Fruit fly (Drosophila melanogaster) whole organism, adult: ENCODE results near the gene PIG-L.

Source experiments
- CG11617 ChIP-seq: fragments of 200-800 bp; sonication (Bioruptor generic); optimal IDR thresholded peaks from 2 replicates; lab custom pipeline; 2017; ENCODE audit warnings: mild to moderate bottlenecking, missing biosample characterization, missing genetic modification reagents, missing genetic modification characterization
- CG12768 ChIP-seq: fragments of 200-800 bp; sonication (Bioruptor generic); optimal IDR thresholded peaks from 2 replicates; lab custom pipeline; 2017; ENCODE audit warnings: missing biosample characterization, missing genetic modification characterization, mild to moderate bottlenecking, moderate library complexity, missing genetic modification reagents
- CG14711 ChIP-seq: fragments of 200-800 bp; sonication (Bioruptor generic); optimal IDR thresholded peaks from 2 replicates; lab custom pipeline; 2018; ENCODE audit warnings: missing biosample characterization, mild to moderate bottlenecking, missing genetic modification characterization, moderate library complexity
- CG1620 ChIP-seq: fragments of 200-800 bp; sonication (Bioruptor generic); optimal IDR thresholded peaks from 2 replicates; lab custom pipeline; 2016; ENCODE audit warnings: missing biosample characterization, missing genetic modification characterization
- CG33017 ChIP-seq: fragments of 200-800 bp; sonication (Bioruptor generic); optimal IDR thresholded peaks from 2 replicates; lab custom pipeline; 2018; ENCODE audit warnings: missing biosample characterization, mild to moderate bottlenecking, missing genetic modification characterization, moderate library complexity
- CG5204 ChIP-seq: fragments of 200-800 bp; sonication (Bioruptor generic); optimal IDR thresholded peaks from 2 replicates; lab custom pipeline; 2016; ENCODE audit warnings: missing biosample characterization, missing genetic modification characterization
- CG7045 ChIP-seq: fragments of 200-800 bp; sonication (Bioruptor generic); optimal IDR thresholded peaks from 2 replicates; lab custom pipeline; 2017; ENCODE audit warnings: missing biosample characterization, mild to moderate bottlenecking, missing genetic modification characterization
- CG7101 ChIP-seq: fragments of 200-800 bp; sonication (Bioruptor generic); optimal IDR thresholded peaks from 2 replicates; lab custom pipeline; 2018; ENCODE audit warnings: missing biosample characterization, mild to moderate bottlenecking, missing genetic modification characterization, moderate library complexity
- Clk ChIP-seq: fragments of 200-800 bp; sonication (Bioruptor generic); optimal IDR thresholded peaks from 2 replicates; lab custom pipeline; 2017; ENCODE audit warnings: missing biosample characterization, missing genetic modification characterization
- Crg-1 ChIP-seq: fragments of 200-800 bp; sonication (Bioruptor generic); optimal IDR thresholded peaks from 2 replicates; lab custom pipeline; 2016; ENCODE audit warnings: missing biosample characterization, missing genetic modification characterization
- Hr96 ChIP-seq: fragments of 200-800 bp; sonication (Bioruptor generic); optimal IDR thresholded peaks from 2 replicates; lab custom pipeline; 2016; ENCODE audit warnings: missing biosample characterization, missing genetic modification characterization
- Mnt ChIP-seq: fragments of 200-800 bp; sonication (Bioruptor generic); optimal IDR thresholded peaks from 2 replicates; lab custom pipeline; 2016; ENCODE audit warnings: missing biosample characterization, mild to moderate bottlenecking, missing genetic modification characterization
- bab1 ChIP-seq: fragments of 200-800 bp; sonication (Bioruptor generic); optimal IDR thresholded peaks from 3 replicates; lab custom pipeline; 2019; ENCODE audit warnings: missing biosample characterization, mild to moderate bottlenecking, missing genetic modification characterization, moderate library complexity
- cic ChIP-seq: fragments of 200-800 bp; sonication (Bioruptor generic); optimal IDR thresholded peaks from 2 replicates; lab custom pipeline; 2017; ENCODE audit warnings: missing biosample characterization, mild to moderate bottlenecking, missing genetic modification characterization, moderate library complexity
- cnc ChIP-seq, 2 experiments: fragments of >200 bp; optimal IDR thresholded peaks; 2 replicates each; lab custom pipeline; 2017
- kay ChIP-seq: fragments of 200-800 bp; sonication (Bioruptor generic); peaks from one replicate; lab custom pipeline; 2016; ENCODE audit warnings: missing biosample characterization, missing genetic modification characterization, borderline replicate concordance
- ovo ChIP-seq: fragments of 200-800 bp; sonication (Bioruptor generic); optimal IDR thresholded peaks from 2 replicates; lab custom pipeline; 2016; ENCODE audit warnings: missing biosample characterization, missing genetic modification characterization
- pad ChIP-seq: fragments of 200-800 bp; sonication (Bioruptor generic); optimal IDR thresholded peaks from 3 replicates; lab custom pipeline; 2017; ENCODE audit warnings: missing biosample characterization, missing genetic modification characterization, mild to moderate bottlenecking, moderate library complexity, missing genetic modification reagents
- tj ChIP-seq: fragments of 200-800 bp; sonication (Bioruptor generic); optimal IDR thresholded peaks from 3 replicates; lab custom pipeline; 2017; ENCODE audit warnings: missing biosample characterization, mild to moderate bottlenecking, missing genetic modification characterization, moderate library complexity
- toe ChIP-seq: fragments of 200-800 bp; sonication (Bioruptor generic); optimal IDR thresholded peaks from 2 replicates; lab custom pipeline; 2016; ENCODE audit warnings: missing biosample characterization, missing genetic modification characterization

The PIG-L gene

DNA sequence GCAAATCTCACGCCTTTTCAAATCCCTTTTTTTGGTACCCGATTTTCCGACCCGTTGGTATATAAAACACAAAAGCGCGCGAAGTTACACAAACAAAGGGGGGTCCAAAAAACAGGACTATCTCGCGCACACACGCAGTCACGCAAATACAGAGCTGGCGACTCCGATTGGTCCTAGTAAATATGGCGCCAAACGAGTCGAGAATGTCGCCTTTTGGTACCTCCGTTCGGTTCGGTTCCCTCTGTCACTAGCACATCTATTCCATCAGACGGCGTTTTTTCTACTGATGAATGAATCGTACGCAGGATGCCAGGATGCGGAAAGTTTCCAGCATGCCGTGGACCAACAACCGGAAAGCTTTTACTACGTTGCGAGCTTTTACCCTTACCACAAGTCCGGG is 34.7 kb upstream of the PIG-L start, which contains the start of gene CG17193:
Gene CG17193, minus strand, starts transcription at position 289 of the 400 bp plus-strand sequence.
- TF ChIP-seq toe (GFP tag; lab: Kevin White, UChicago) (no peak), CG11617 (GFP tag; lab: Kevin White, UChicago) (no peak), cnc (optimal IDR thresholded peaks at IDR 0.05; lab: Kevin White, UChicago) (no peak), cic (GFP tag; lab: Kevin White, UChicago) (peak; percentile 10), pad (no peak), tj (no peak)

DNA sequence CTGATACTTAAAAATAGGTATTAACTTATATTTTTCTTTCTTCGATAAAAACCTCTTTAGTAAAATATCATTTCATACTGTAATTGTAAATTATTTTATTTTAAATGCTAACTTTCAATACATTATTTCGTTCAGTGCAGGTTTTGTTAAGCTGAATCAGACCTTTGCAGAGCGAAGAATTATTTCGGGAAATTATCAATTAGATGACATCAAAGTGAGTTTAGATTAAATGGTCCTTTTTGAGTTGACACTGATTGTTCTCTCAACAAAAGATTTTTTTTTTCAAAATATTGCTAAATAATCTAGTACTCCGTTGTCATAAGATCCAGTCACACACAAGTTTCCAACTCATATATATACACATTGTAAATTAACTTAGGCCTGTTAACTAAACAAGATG is 21.3 kb upstream of the PIG-L start, which contains the start of the genes CG33934 and Indy-2:
Gene CG33934, plus strand, starts transcription at position 301 of the 400 bp plus-strand sequence.
Gene Indy-2, plus strand, starts transcription at position 301 of the 400 bp plus-strand sequence.
- TF ChIP-seq tj = no peak

dm6 chr3R:20035887-20036286 is 14.7 kb upstream of the PIG-L start, which contains the start of gene Regnase-1:
TSS of gene Regnase-1 (minus strand) at chr3R:20036056.
- TF ChIP-seq CG33017 (tag; lab: Kevin White, UChicago) (peak; percentile 83), Crg-1 (GFP tag; lab: Kevin White, UChicago) (peak; percentile 85), bab1 (GFP tag; lab: Kevin White, UChicago) (peak; percentile 96), cic (GFP tag; lab: Kevin White, UChicago) (peak; percentile 62), Hr96 (GFP tag; lab: Kevin White, UChicago) (peak; percentile 87), Clk (GFP tag; lab: Kevin White, UChicago) (peak; percentile 22), CG14711 (peak; percentile 83), CG5204 (GFP tag; lab: Kevin White, UChicago) (peak; percentile 63), CG7101 (tag; lab: Kevin White, UChicago) (peak; percentile 92), toe (GFP tag; lab: Kevin White, UChicago) (peak; percentile 72), pad (peak; percentile 78), CG1620 (GFP tag; lab: Kevin White, UChicago) (peak; percentile 89), cnc (optimal IDR thresholded peaks at IDR 0.05; lab: Kevin White, UChicago) (no peak), Mnt (GFP tag; lab: Kevin White, UChicago) (peak; percentile 78), CG7045 (GFP tag; lab: Kevin White, UChicago) (peak; percentile 91), ovo (GFP tag; lab: Kevin White, UChicago) (peak; percentile 81), CG11617 (GFP tag; lab: Kevin White, UChicago) (peak; percentile 90), kay (GFP tag; lab: Kevin White, UChicago) (no peak), tj (peak; percentile 63), CG12768 (GFP tag; lab: Kevin White, UChicago) (peak; percentile 81)

DNA sequence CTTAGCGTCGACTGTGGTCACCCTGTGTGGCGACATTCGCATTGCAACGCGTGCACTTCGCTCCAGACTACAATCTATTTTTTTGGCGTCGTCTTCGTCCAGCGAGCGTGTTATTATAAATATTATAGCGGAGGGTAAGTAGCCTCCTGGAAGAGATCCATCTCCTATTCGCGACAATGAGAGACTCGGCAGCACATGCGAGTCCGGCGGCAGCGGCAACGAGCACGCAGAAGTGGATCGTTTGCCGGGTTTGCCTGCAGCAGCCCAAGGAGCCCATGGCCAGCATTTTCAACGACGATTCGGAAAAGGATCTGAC is 10.6 kb upstream of the PIG-L start, which contains the start of gene idc:
Gene idc, plus strand, starts transcription at position 60 of the 316 bp plus-strand sequence.
- no peak for TF ChIP-seq CG12768 (GFP tag; lab: Kevin White, UChicago)
- TF ChIP-seq CG11617 (GFP tag; lab: Kevin White, UChicago) = peak; percentile 59
- no peak for TF ChIP-seq bab1 (GFP tag; lab: Kevin White, UChicago)
- TF ChIP-seq Crg-1 (GFP tag; lab: Kevin White, UChicago) = no peak
- no peak for TF ChIP-seq CG14711

DNA sequence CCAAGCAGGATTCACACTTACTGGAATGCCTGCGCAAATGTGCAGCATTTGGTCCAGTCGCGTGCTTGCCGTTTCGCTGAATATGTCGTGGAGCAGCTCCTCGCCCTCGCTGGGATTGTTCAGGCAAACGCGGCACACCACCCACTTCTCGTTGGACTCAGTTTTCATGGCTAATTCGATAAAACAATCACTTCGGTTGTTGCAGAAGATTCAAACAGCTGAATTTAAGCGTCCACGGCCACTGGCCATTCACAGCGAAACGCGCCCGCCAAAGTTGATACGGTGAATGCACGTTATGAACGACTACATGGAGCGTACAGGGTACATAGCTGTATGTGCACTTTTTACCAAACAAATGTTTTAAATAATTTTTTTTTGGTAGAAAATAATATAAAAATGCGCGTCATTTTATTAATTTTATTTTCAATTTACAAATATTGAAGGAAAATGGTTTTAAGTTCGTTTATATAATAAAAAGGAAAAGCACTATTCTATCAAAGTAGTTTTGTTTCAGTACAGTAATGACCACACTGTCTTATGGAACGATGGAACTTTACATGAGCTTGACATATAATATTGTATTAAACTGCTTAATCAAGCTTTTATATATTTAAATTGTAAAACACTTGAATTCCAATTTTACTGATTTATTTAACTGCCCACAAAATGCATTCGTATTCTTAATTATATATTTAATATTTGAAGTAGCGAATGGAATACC is 10.1 kb upstream of the PIG-L start, which contains the start of gene trem:
Gene trem, minus strand, starts transcription at position 267 of the 721 bp plus-strand sequence.
- no peak for TF ChIP-seq kay (GFP tag; lab: Kevin White, UChicago)
- TF ChIP-seq CG14711 = peak; percentile 58
- TF ChIP-seq tj = peak; percentile 54
- TF ChIP-seq cnc (optimal IDR thresholded peaks at IDR 0.05; lab: Kevin White, UChicago) = no peak
- TF ChIP-seq CG7101 (tag; lab: Kevin White, UChicago) = peak; percentile 76
- TF ChIP-seq CG33017 (tag; lab: Kevin White, UChicago) = peak; percentile 54
- TF ChIP-seq bab1 (GFP tag; lab: Kevin White, UChicago) = no peak
- TF ChIP-seq Crg-1 (GFP tag; lab: Kevin White, UChicago) = peak; percentile 55
- TF ChIP-seq CG1620 (GFP tag; lab: Kevin White, UChicago) = peak; percentile 59
- peak; percentile 65 for TF ChIP-seq pad
- TF ChIP-seq cic (GFP tag; lab: Kevin White, UChicago) = peak; percentile 1
- TF ChIP-seq CG11617 (GFP tag; lab: Kevin White, UChicago) = peak; percentile 85
- peak; percentile 67 for TF ChIP-seq Clk (GFP tag; lab: Kevin White, UChicago)
- TF ChIP-seq toe (GFP tag; lab: Kevin White, UChicago) = peak; percentile 86
- TF ChIP-seq CG5204 (GFP tag; lab: Kevin White, UChicago) = peak; percentile 72
- TF ChIP-seq CG7045 (GFP tag; lab: Kevin White, UChicago) = peak; percentile 79
- peak; percentile 77 for TF ChIP-seq CG12768 (GFP tag; lab: Kevin White, UChicago)
- TF ChIP-seq Hr96 (GFP tag; lab: Kevin White, UChicago) = peak; percentile 42
- peak; percentile 33 for TF ChIP-seq ovo (GFP tag; lab: Kevin White, UChicago)
- TF ChIP-seq Mnt (GFP tag; lab: Kevin White, UChicago) = peak; percentile 49

dm6 chr3R:20027841-20028240 is 6.7 kb upstream of the PIG-L start, which contains the start of the genes CG4424 and CG4854:
TSS of gene CG4424 (minus strand) at chr3R:20028040.
TSS of gene CG4854 (plus strand) at chr3R:20028058.
- no peak for TF ChIP-seq pad
- TF ChIP-seq CG12768 (GFP tag; lab: Kevin White, UChicago) = no peak
- no peak for TF ChIP-seq ovo (GFP tag; lab: Kevin White, UChicago)
- no peak for TF ChIP-seq Crg-1 (GFP tag; lab: Kevin White, UChicago)
- TF ChIP-seq CG7045 (GFP tag; lab: Kevin White, UChicago) = no peak
- no peak for TF ChIP-seq CG11617 (GFP tag; lab: Kevin White, UChicago)
- no peak for TF ChIP-seq CG14711
- TF ChIP-seq kay (GFP tag; lab: Kevin White, UChicago) = no peak
- no peak for TF ChIP-seq Hr96 (GFP tag; lab: Kevin White, UChicago)
- TF ChIP-seq CG5204 (GFP tag; lab: Kevin White, UChicago) = no peak
- no peak for TF ChIP-seq toe (GFP tag; lab: Kevin White, UChicago)
- no peak for TF ChIP-seq cic (GFP tag; lab: Kevin White, UChicago)
